Fruit fly (Drosophila melanogaster) whole organism, embryonic: Measurements from ENCODE around the gene ND-39.

Source experiments
- ATbp ChIP-seq: fragments of 200-800 bp; sonication (Bioruptor generic); optimal IDR thresholded peaks from 2 replicates; lab custom pipeline; 2017; ENCODE audit warnings: missing biosample characterization, mild to moderate bottlenecking, missing genetic modification characterization, missing genetic modification reagents
- BEAF-32 ChIP-seq: fragments of 200-800 bp; sonication (Bioruptor generic); optimal IDR thresholded peaks from 3 replicates; lab custom pipeline; 2017; ENCODE audit warnings: missing biosample characterization, missing genetic modification characterization, mild to moderate bottlenecking, moderate library complexity, missing genetic modification reagents
- C15 ChIP-seq: fragments of 200-800 bp; sonication (Bioruptor generic); IDR thresholded peaks from 3 replicates; pipeline ENCODE4 v1.3.6; 2022; ENCODE audit warnings: missing biosample characterization, missing genetic modification characterization
- CG10321 ChIP-seq: fragments of 200-800 bp; sonication (Bioruptor generic); IDR thresholded peaks from 2 replicates; pipeline ENCODE4 v1.3.6; 2022; ENCODE audit warnings: missing biosample characterization, missing genetic modification characterization
- CG11247 ChIP-seq: fragments of 200-800 bp; sonication (Bioruptor generic); IDR thresholded peaks from 2 replicates; pipeline ENCODE4 v1.3.6; 2022; ENCODE audit warnings: missing biosample characterization, missing genetic modification characterization
- CG12155 ChIP-seq: fragments of 200-800 bp; sonication (Bioruptor generic); optimal IDR thresholded peaks from 3 replicates; lab custom pipeline; 2016; ENCODE audit warnings: missing biosample characterization, missing genetic modification characterization
- CG12391 ChIP-seq: fragments of 200-800 bp; sonication (Bioruptor generic); optimal IDR thresholded peaks from 3 replicates; lab custom pipeline; 2018; ENCODE audit warnings: missing biosample characterization, mild to moderate bottlenecking, missing genetic modification characterization, moderate library complexity
- CG13775 ChIP-seq: fragments of 200-800 bp; sonication (Bioruptor generic); optimal IDR thresholded peaks from 3 replicates; lab custom pipeline; 2017; ENCODE audit warnings: missing biosample characterization, mild to moderate bottlenecking, missing genetic modification characterization
- CG13894 ChIP-seq: fragments of 200-800 bp; sonication (Bioruptor generic); optimal IDR thresholded peaks from 3 replicates; lab custom pipeline; 2018; ENCODE audit warnings: missing biosample characterization, mild to moderate bottlenecking, missing genetic modification characterization, moderate library complexity
- CG14860 ChIP-seq: fragments of 200-800 bp; sonication (Bioruptor generic); IDR thresholded peaks from 3 replicates; pipeline ENCODE4 v1.3.6; 2022; ENCODE audit warnings: missing biosample characterization, missing genetic modification characterization; ENCODE audit not compliant: partially characterized antibody
- CG1602 ChIP-seq: fragments of 200-800 bp; sonication (Bioruptor generic); optimal IDR thresholded peaks from 3 replicates; lab custom pipeline; 2016; ENCODE audit warnings: missing biosample characterization, missing genetic modification characterization
- CG16815 ChIP-seq: fragments of 200-800 bp; sonication (Bioruptor generic); optimal IDR thresholded peaks from 3 replicates; lab custom pipeline; 2017; ENCODE audit warnings: missing biosample characterization, mild to moderate bottlenecking, missing genetic modification characterization
- CG17829 ChIP-seq: fragments of 200-800 bp; optimal IDR thresholded peaks from 2 replicates; lab custom pipeline; 2019; ENCODE audit warnings: missing biosample characterization, mild to moderate bottlenecking, missing genetic modification characterization, moderate library complexity
- CG2116 ChIP-seq: fragments of 200-800 bp; sonication (Bioruptor generic); optimal IDR thresholded peaks from 3 replicates; lab custom pipeline; 2018; ENCODE audit warnings: missing biosample characterization, mild to moderate bottlenecking, missing genetic modification characterization
- CG3065 ChIP-seq: fragments of 200-800 bp; sonication (Bioruptor generic); optimal IDR thresholded peaks from 2 replicates; lab custom pipeline; 2016; ENCODE audit warnings: missing biosample characterization, missing genetic modification characterization
- CG31441 ChIP-seq: fragments of 200-800 bp; sonication (Bioruptor generic); IDR thresholded peaks from 2 replicates; pipeline ENCODE4 v1.3.6; 2022; ENCODE audit warnings: missing biosample characterization, missing genetic modification characterization
- CG5180 ChIP-seq: fragments of 200-800 bp; sonication (Bioruptor generic); optimal IDR thresholded peaks from 3 replicates; lab custom pipeline; 2017; ENCODE audit warnings: missing biosample characterization, missing genetic modification characterization, mild to moderate bottlenecking, moderate library complexity, missing genetic modification reagents
- CG6765 ChIP-seq: fragments of 200-800 bp; sonication (Bioruptor generic); optimal IDR thresholded peaks from 3 replicates; lab custom pipeline; 2017; ENCODE audit warnings: missing biosample characterization, mild to moderate bottlenecking, missing genetic modification characterization
- CG7556 ChIP-seq: fragments of 200-800 bp; sonication (Bioruptor generic); optimal IDR thresholded peaks from 2 replicates; lab custom pipeline; 2017; ENCODE audit warnings: missing biosample characterization, mild to moderate bottlenecking, missing genetic modification characterization
- CG8478 ChIP-seq: fragments of >200 bp; optimal IDR thresholded peaks from 2 replicates; lab custom pipeline; 2018
- CG9727 ChIP-seq: fragments of 200-800 bp; sonication (Bioruptor generic); optimal IDR thresholded peaks from 3 replicates; lab custom pipeline; 2017; ENCODE audit warnings: missing biosample characterization, mild to moderate bottlenecking, missing genetic modification characterization
- CTCF ChIP-seq: fragments of 200-800 bp; sonication (Bioruptor generic); optimal IDR thresholded peaks from 2 replicates; lab custom pipeline; 2017; ENCODE audit warnings: missing biosample characterization, mild to moderate bottlenecking, missing genetic modification characterization, moderate library complexity
- Dad ChIP-seq: fragments of 200-800 bp; sonication (Bioruptor generic); optimal IDR thresholded peaks from 3 replicates; lab custom pipeline; 2016; ENCODE audit warnings: missing biosample characterization, missing genetic modification characterization
- Dip2 ChIP-seq: fragments of 200-800 bp; sonication (Bioruptor generic); IDR thresholded peaks from 2 replicates; pipeline ENCODE4 v1.3.6; 2022; ENCODE audit warnings: missing biosample characterization, missing genetic modification characterization
- HHEX ChIP-seq: fragments of 200-800 bp; sonication (Bioruptor generic); optimal IDR thresholded peaks from 3 replicates; lab custom pipeline; 2017; ENCODE audit warnings: missing biosample characterization, mild to moderate bottlenecking, missing genetic modification characterization, missing genetic modification reagents
- MTF-1 ChIP-seq: fragments of 200-800 bp; sonication (Bioruptor generic); optimal IDR thresholded peaks from 2 replicates; lab custom pipeline; 2018; ENCODE audit warnings: missing biosample characterization, mild to moderate bottlenecking, missing genetic modification characterization, borderline replicate concordance
- Nf-YB ChIP-seq: fragments of 200-800 bp; sonication (Bioruptor generic); optimal IDR thresholded peaks from 3 replicates; lab custom pipeline; 2019; ENCODE audit warnings: missing biosample characterization, mild to moderate bottlenecking, missing genetic modification characterization, moderate library complexity
- NfI ChIP-seq: fragments of 200-800 bp; sonication (Bioruptor generic); optimal IDR thresholded peaks from 3 replicates; lab custom pipeline; 2018; ENCODE audit warnings: missing biosample characterization, mild to moderate bottlenecking, missing genetic modification characterization, moderate library complexity
- Oli ChIP-seq: fragments of 200-800 bp; sonication (Bioruptor generic); optimal IDR thresholded peaks from 2 replicates; lab custom pipeline; 2018; ENCODE audit warnings: missing biosample characterization, mild to moderate bottlenecking, missing genetic modification characterization, moderate library complexity
- PHDP ChIP-seq: fragments of 200-800 bp; sonication (Bioruptor generic); optimal IDR thresholded peaks from 3 replicates; lab custom pipeline; 2018; ENCODE audit warnings: missing biosample characterization, mild to moderate bottlenecking, missing genetic modification characterization, moderate library complexity
- Poxn ChIP-seq: fragments of 200-800 bp; sonication (Bioruptor generic); IDR thresholded peaks from 2 replicates; pipeline ENCODE4 v1.3.6; 2022; ENCODE audit warnings: missing biosample characterization, missing genetic modification characterization
- Ssrp ChIP-seq: fragments of 200-800 bp; sonication (Bioruptor generic); optimal IDR thresholded peaks from 2 replicates; lab custom pipeline; 2018; ENCODE audit warnings: missing biosample characterization, mild to moderate bottlenecking, missing genetic modification characterization, moderate library complexity
- aop ChIP-seq: fragments of 200-800 bp; sonication (Bioruptor generic); IDR thresholded peaks from 2 replicates; pipeline ENCODE4 v1.3.6; 2022; ENCODE audit warnings: missing biosample characterization, missing genetic modification characterization
- az2 ChIP-seq: fragments of 200-800 bp; sonication (Bioruptor generic); optimal IDR thresholded peaks from 3 replicates; lab custom pipeline; 2016; ENCODE audit warnings: missing biosample characterization, missing genetic modification characterization
- bigmax ChIP-seq: fragments of 200-800 bp; sonication (Bioruptor generic); optimal IDR thresholded peaks from 2 replicates; lab custom pipeline; 2018; ENCODE audit warnings: missing biosample characterization, mild to moderate bottlenecking, missing genetic modification characterization
- cato ChIP-seq: fragments of 200-800 bp; sonication (Bioruptor generic); optimal IDR thresholded peaks from 2 replicates; lab custom pipeline; 2016; ENCODE audit warnings: missing biosample characterization, missing genetic modification characterization, borderline replicate concordance
- da ChIP-seq: fragments of 200-800 bp; sonication (Bioruptor generic); optimal IDR thresholded peaks from 2 replicates; lab custom pipeline; 2016; ENCODE audit warnings: missing biosample characterization, missing genetic modification characterization
- dan ChIP-seq: fragments of 200-800 bp; sonication (Bioruptor generic); IDR thresholded peaks from 2 replicates; pipeline ENCODE4 v1.3.6; 2022; ENCODE audit warnings: missing biosample characterization, missing genetic modification characterization
- danr ChIP-seq: fragments of 200-800 bp; sonication (Bioruptor generic); IDR thresholded peaks from 2 replicates; pipeline ENCODE4 v1.3.6; 2022; ENCODE audit warnings: missing biosample characterization, missing genetic modification characterization
- exex ChIP-seq: fragments of 200-800 bp; sonication (Bioruptor generic); optimal IDR thresholded peaks from 4 replicates; lab custom pipeline; 2018; ENCODE audit warnings: missing biosample characterization, mild to moderate bottlenecking, missing genetic modification characterization, moderate library complexity
- jumu ChIP-seq: fragments of 200-800 bp; sonication (Bioruptor generic); optimal IDR thresholded peaks from 3 replicates; lab custom pipeline; 2016; ENCODE audit warnings: missing biosample characterization, missing genetic modification characterization
- lilli ChIP-seq: fragments of 200-800 bp; sonication (Bioruptor generic); optimal IDR thresholded peaks from 3 replicates; lab custom pipeline; 2016; ENCODE audit warnings: missing biosample characterization, missing genetic modification characterization
- phol ChIP-seq: fragments of 200-800 bp; sonication (Bioruptor generic); optimal IDR thresholded peaks from 3 replicates; lab custom pipeline; 2018; ENCODE audit warnings: missing biosample characterization, mild to moderate bottlenecking, missing genetic modification characterization, moderate library complexity
- pzg ChIP-seq: fragments of 200-800 bp; sonication (Bioruptor generic); optimal IDR thresholded peaks from 3 replicates; lab custom pipeline; 2018; ENCODE audit warnings: missing biosample characterization, mild to moderate bottlenecking, missing genetic modification characterization, moderate library complexity
- sd ChIP-seq: fragments of 200-800 bp; sonication (Bioruptor generic); optimal IDR thresholded peaks from 3 replicates; lab custom pipeline; 2018; ENCODE audit warnings: missing biosample characterization, mild to moderate bottlenecking, missing genetic modification characterization, moderate library complexity
- twi ChIP-seq: fragments of 200-800 bp; optimal IDR thresholded peaks from 2 replicates; lab custom pipeline; 2019; ENCODE audit warnings: missing biosample characterization, mild to moderate bottlenecking, missing genetic modification characterization, moderate library complexity
- unc-4 ChIP-seq: fragments of 200-800 bp; sonication (Bioruptor generic); IDR thresholded peaks from 2 replicates; pipeline ENCODE4 v1.3.6; 2022; ENCODE audit warnings: missing biosample characterization, missing genetic modification characterization; ENCODE audit not compliant: partially characterized antibody
- vnd ChIP-seq: fragments of 200-800 bp; sonication (Bioruptor generic); IDR thresholded peaks from 3 replicates; pipeline ENCODE4 v1.3.6; 2022; ENCODE audit warnings: missing biosample characterization, missing genetic modification characterization; ENCODE audit not compliant: partially characterized antibody
- z ChIP-seq: fragments of 200-800 bp; sonication (Bioruptor generic); IDR thresholded peaks from 3 replicates; pipeline ENCODE4 v1.3.6; 2022; ENCODE audit warnings: missing biosample characterization, missing genetic modification characterization

The ND-39 gene

DNA sequence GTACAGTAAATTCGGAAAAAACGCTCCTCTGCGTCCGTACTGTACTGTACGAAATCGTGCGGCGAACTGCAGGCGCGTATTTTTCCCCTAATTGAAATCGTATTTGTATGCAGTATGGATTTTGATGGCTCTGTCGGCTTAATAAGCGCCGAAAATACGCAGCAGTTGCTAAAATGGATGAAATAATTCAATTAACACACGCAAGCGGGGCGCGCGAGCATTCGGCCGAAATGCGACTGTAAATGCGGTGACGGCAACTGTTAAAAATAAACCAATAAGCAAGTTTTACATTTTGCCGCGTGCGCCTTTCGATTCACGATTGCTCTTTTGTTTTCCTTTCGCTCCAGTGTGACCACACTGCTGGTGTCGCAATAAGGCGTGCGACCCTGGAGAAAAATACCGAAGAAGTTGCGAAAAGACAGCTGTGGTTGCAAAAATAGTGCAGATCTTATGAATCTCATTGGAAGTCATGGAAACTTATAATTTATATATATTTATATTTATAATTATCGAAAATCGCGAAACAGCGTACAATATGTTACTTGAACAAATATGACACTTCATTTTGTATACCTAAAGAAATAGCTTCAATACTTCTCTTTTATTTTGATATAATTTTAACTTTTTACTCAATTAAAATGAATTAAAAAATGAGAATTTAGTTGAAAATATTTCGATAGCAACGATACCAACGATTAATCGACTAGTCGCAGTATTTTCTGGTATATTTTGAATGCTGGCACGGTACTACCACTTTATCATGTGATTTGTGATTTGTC, 18.7 kb upstream of the ND-39 start, which contains the start of the genes CG32428 and CG5969 (continued):
- no peak for TF ChIP-seq z (GFP tag; lab: Robert Waterston, UW)
- peak; percentile 64 for TF ChIP-seq PHDP (tag; lab: Kevin White, UChicago)
- TF ChIP-seq twi (tag; lab: Kevin White, UChicago) = peak; percentile 14
- TF ChIP-seq vnd (GFP tag; lab: Robert Waterston, UW) = no peak
- peak; percentile 69 for TF ChIP-seq sd
- no peak for TF ChIP-seq CTCF (GFP tag; lab: Kevin White, UChicago)
- TF ChIP-seq jumu (GFP tag; lab: Kevin White, UChicago) = no peak
- TF ChIP-seq CG10321 (GFP tag; lab: Robert Waterston, UW) = 0 out of 2 replicates have a peak, but pooled peaks have one; percentile 7
- TF ChIP-seq bigmax = no peak
- no peak for TF ChIP-seq C15 (GFP tag; lab: Robert Waterston, UW)
- peak; percentile 76 for TF ChIP-seq CG2116 (GFP tag; lab: Kevin White, UChicago)
- peak; percentile 28 for TF ChIP-seq CG12155 (GFP tag; lab: Kevin White, UChicago)
- no peak for TF ChIP-seq Dip2 (GFP tag; lab: Robert Waterston, UW)
- TF ChIP-seq CG11247 (GFP tag; lab: Robert Waterston, UW) = peak; percentile 61
- peak; percentile 58 for TF ChIP-seq HHEX (GFP tag; lab: Kevin White, UChicago)
- no peak for TF ChIP-seq da (GFP tag; lab: Kevin White, UChicago)
- peak; percentile 70 for TF ChIP-seq CG9727 (GFP tag; lab: Kevin White, UChicago)
- TF ChIP-seq CG16815 (GFP tag; lab: Kevin White, UChicago) = peak; percentile 23
- TF ChIP-seq CG6765 = peak; percentile 12
- TF ChIP-seq CG13894 (tag; lab: Kevin White, UChicago) = peak; percentile 53
- TF ChIP-seq CG1602 = peak; percentile 28
- TF ChIP-seq CG17829 = peak; percentile 72
- peak; percentile 45 for TF ChIP-seq CG7556 (GFP tag; lab: Kevin White, UChicago)
- TF ChIP-seq unc-4 = no peak
- TF ChIP-seq CG14860 = no peak
- TF ChIP-seq CG5180 (GFP tag; lab: Kevin White, UChicago) = no peak
- TF ChIP-seq Oli (tag; lab: Kevin White, UChicago) = peak; percentile 48
- peak; percentile 69 for TF ChIP-seq phol (tag; lab: Kevin White, UChicago)
- no peak for TF ChIP-seq ATbp (GFP tag; lab: Kevin White, UChicago)
- TF ChIP-seq NfI = peak; percentile 67
- no peak for TF ChIP-seq Dad
- no peak for TF ChIP-seq dan (GFP tag; lab: Robert Waterston, UW)
- no peak for TF ChIP-seq MTF-1 (GFP tag; lab: Kevin White, UChicago)
- peak; percentile 58 for TF ChIP-seq Nf-YB (GFP tag; lab: Kevin White, UChicago)
- peak; percentile 34 for TF ChIP-seq lilli
- no peak for TF ChIP-seq danr
- no peak for TF ChIP-seq cato (GFP tag; lab: Kevin White, UChicago)
- no peak for TF ChIP-seq CG3065 (GFP tag; lab: Kevin White, UChicago)
- TF ChIP-seq aop (GFP tag; lab: Robert Waterston, UW) = no peak
- TF ChIP-seq Poxn (GFP tag; lab: Robert Waterston, UW) = no peak
- peak; percentile 28 for TF ChIP-seq Ssrp
- TF ChIP-seq CG13775 (GFP tag; lab: Kevin White, UChicago) = peak; percentile 58
- TF ChIP-seq az2 (GFP tag; lab: Kevin White, UChicago) = peak; percentile 53
- TF ChIP-seq CG12391 (tag; lab: Kevin White, UChicago) = peak; percentile 79
- peak; percentile 52 for TF ChIP-seq BEAF-32 (GFP tag; lab: Kevin White, UChicago)
- TF ChIP-seq CG31441 (GFP tag; lab: Robert Waterston, UW) = no peak; the same call in 1 of the 2 replicates
- TF ChIP-seq pzg (GFP tag; lab: Kevin White, UChicago) = peak; percentile 62
- TF ChIP-seq exex = peak; percentile 8
- TF ChIP-seq CG8478 (lab: Kevin White, UChicago) = no peak
